Fruit fly (Drosophila melanogaster) whole organism, prepupa: ENCODE data around the gene lilli.

Experiments
- CG10631 ChIP-seq: fragments of 200-800 bp; sonication (Bioruptor generic); optimal IDR thresholded peaks from 2 replicates; lab custom pipeline; 2016; ENCODE audit warnings: missing biosample characterization, missing genetic modification characterization
- CG10669 ChIP-seq: fragments of 200-800 bp; sonication (Bioruptor generic); optimal IDR thresholded peaks from 3 replicates; lab custom pipeline; 2018; ENCODE audit warnings: missing biosample characterization, mild to moderate bottlenecking, missing genetic modification characterization, moderate library complexity
- CG11762 ChIP-seq: fragments of 200-800 bp; sonication (Bioruptor generic); optimal IDR thresholded peaks from 3 replicates; lab custom pipeline; 2016; ENCODE audit warnings: missing biosample characterization, missing genetic modification characterization; ENCODE audit not compliant: insufficient read depth
- CG3032 ChIP-seq: fragments of 200-800 bp; optimal IDR thresholded peaks from 2 replicates; lab custom pipeline; 2019; ENCODE audit warnings: missing biosample characterization, mild to moderate bottlenecking, missing genetic modification characterization, moderate library complexity
- CG6808 ChIP-seq: fragments of 200-800 bp; sonication (Bioruptor generic); optimal IDR thresholded peaks from 3 replicates; lab custom pipeline; 2017; ENCODE audit warnings: missing biosample characterization, missing genetic modification characterization, mild to moderate bottlenecking, moderate library complexity, missing genetic modification reagents
- CG6854 ChIP-seq: fragments of 200-800 bp; sonication (Bioruptor generic); optimal IDR thresholded peaks from 2 replicates; lab custom pipeline; 2017; ENCODE audit warnings: missing biosample characterization, mild to moderate bottlenecking, missing genetic modification characterization
- CG7368 ChIP-seq: fragments of 200-800 bp; sonication (Bioruptor generic); optimal IDR thresholded peaks from 3 replicates; lab custom pipeline; 2016; ENCODE audit warnings: missing biosample characterization, missing genetic modification characterization
- CG8119 ChIP-seq: fragments of 200-800 bp; sonication (Bioruptor generic); IDR thresholded peaks from 3 replicates; pipeline ENCODE4 v1.3.6; 2022; ENCODE audit warnings: missing biosample characterization, missing genetic modification characterization
- CG9139 ChIP-seq: fragments of 200-800 bp; sonication (Bioruptor generic); optimal IDR thresholded peaks from 3 replicates; lab custom pipeline; 2017; ENCODE audit warnings: missing biosample characterization, mild to moderate bottlenecking, missing genetic modification characterization
- Gug ChIP-seq: fragments of 200-800 bp; sonication (Bioruptor generic); IDR thresholded peaks from 2 replicates; pipeline ENCODE4 v1.3.6; 2022; ENCODE audit warnings: missing biosample characterization, missing genetic modification characterization
- cyc ChIP-seq: fragments of 200-800 bp; sonication (Bioruptor generic); optimal IDR thresholded peaks from 3 replicates; lab custom pipeline; 2016; ENCODE audit warnings: missing biosample characterization, missing genetic modification characterization
- esn ChIP-seq: fragments of 200-800 bp; sonication (Bioruptor generic); optimal IDR thresholded peaks from 2 replicates; lab custom pipeline; 2016; ENCODE audit warnings: missing biosample characterization, mild to moderate bottlenecking, missing genetic modification characterization, moderate library complexity
- net ChIP-seq: fragments of 200-800 bp; sonication (Bioruptor generic); optimal IDR thresholded peaks from 3 replicates; lab custom pipeline; 2016; ENCODE audit warnings: missing biosample characterization, missing genetic modification characterization

- peak; percentile 72 for TF ChIP-seq CG6854 (GFP tag; lab: Kevin White, UChicago)
- TF ChIP-seq CG10631 (GFP tag; lab: Kevin White, UChicago), result peak; percentile 54
- TF ChIP-seq Gug (GFP tag; lab: Robert Waterston, UW), result 0 out of 2 replicates have a peak, but pooled peaks have one; percentile 15
- peak; percentile 71 for TF ChIP-seq net (GFP tag; lab: Kevin White, UChicago)
- TF ChIP-seq CG6808 (GFP tag; lab: Kevin White, UChicago), result peak; percentile 56
- TF ChIP-seq CG11762 (GFP tag; lab: Kevin White, UChicago), result peak; percentile 45
- peak; percentile 76 for TF ChIP-seq esn (GFP tag; lab: Kevin White, UChicago)
- TF ChIP-seq CG3032, result peak; percentile 70
- TF ChIP-seq CG8119 (GFP tag; lab: Robert Waterston, UW), result no peak
- TF ChIP-seq cyc, result peak; percentile 84
- peak; percentile 64 for TF ChIP-seq CG7368 (GFP tag; lab: Kevin White, UChicago)
- TF ChIP-seq CG9139, result peak; percentile 16
- peak; percentile 58 for TF ChIP-seq CG10669 (GFP tag; lab: Kevin White, UChicago)
These were observed 29.7 kb upstream of the lilli start, which contains the start of the genes CG3104 and RpS21 for dm6 chr2L:2855773-2856615.
